Fruit fly (Drosophila melanogaster) whole organism, adult: ENCODE results near the gene CG42655.

ENCODE experiments used
- CG11617 ChIP-seq: fragments of 200-800 bp; sonication (Bioruptor generic); optimal IDR thresholded peaks from 2 replicates; lab custom pipeline; 2017; ENCODE audit warnings: mild to moderate bottlenecking, missing biosample characterization, missing genetic modification reagents, missing genetic modification characterization
- CG12768 ChIP-seq: fragments of 200-800 bp; sonication (Bioruptor generic); optimal IDR thresholded peaks from 2 replicates; lab custom pipeline; 2017; ENCODE audit warnings: missing biosample characterization, missing genetic modification characterization, mild to moderate bottlenecking, moderate library complexity, missing genetic modification reagents
- CG33017 ChIP-seq: fragments of 200-800 bp; sonication (Bioruptor generic); optimal IDR thresholded peaks from 2 replicates; lab custom pipeline; 2018; ENCODE audit warnings: missing biosample characterization, mild to moderate bottlenecking, missing genetic modification characterization, moderate library complexity
- CG5204 ChIP-seq: fragments of 200-800 bp; sonication (Bioruptor generic); optimal IDR thresholded peaks from 2 replicates; lab custom pipeline; 2016; ENCODE audit warnings: missing biosample characterization, missing genetic modification characterization
- CG7101 ChIP-seq: fragments of 200-800 bp; sonication (Bioruptor generic); optimal IDR thresholded peaks from 2 replicates; lab custom pipeline; 2018; ENCODE audit warnings: missing biosample characterization, mild to moderate bottlenecking, missing genetic modification characterization, moderate library complexity
- Clk ChIP-seq: fragments of 200-800 bp; sonication (Bioruptor generic); optimal IDR thresholded peaks from 2 replicates; lab custom pipeline; 2017; ENCODE audit warnings: missing biosample characterization, missing genetic modification characterization
- Mnt ChIP-seq: fragments of 200-800 bp; sonication (Bioruptor generic); optimal IDR thresholded peaks from 2 replicates; lab custom pipeline; 2016; ENCODE audit warnings: missing biosample characterization, mild to moderate bottlenecking, missing genetic modification characterization
- bab1 ChIP-seq: fragments of 200-800 bp; sonication (Bioruptor generic); optimal IDR thresholded peaks from 3 replicates; lab custom pipeline; 2019; ENCODE audit warnings: missing biosample characterization, mild to moderate bottlenecking, missing genetic modification characterization, moderate library complexity
- cic ChIP-seq: fragments of 200-800 bp; sonication (Bioruptor generic); optimal IDR thresholded peaks from 2 replicates; lab custom pipeline; 2017; ENCODE audit warnings: missing biosample characterization, mild to moderate bottlenecking, missing genetic modification characterization, moderate library complexity
- cnc ChIP-seq, 2 experiments: fragments of >200 bp; optimal IDR thresholded peaks; 2 replicates each; lab custom pipeline; 2017
- kay ChIP-seq: fragments of 200-800 bp; sonication (Bioruptor generic); peaks from one replicate; lab custom pipeline; 2016; ENCODE audit warnings: missing biosample characterization, missing genetic modification characterization, borderline replicate concordance

DNA sequence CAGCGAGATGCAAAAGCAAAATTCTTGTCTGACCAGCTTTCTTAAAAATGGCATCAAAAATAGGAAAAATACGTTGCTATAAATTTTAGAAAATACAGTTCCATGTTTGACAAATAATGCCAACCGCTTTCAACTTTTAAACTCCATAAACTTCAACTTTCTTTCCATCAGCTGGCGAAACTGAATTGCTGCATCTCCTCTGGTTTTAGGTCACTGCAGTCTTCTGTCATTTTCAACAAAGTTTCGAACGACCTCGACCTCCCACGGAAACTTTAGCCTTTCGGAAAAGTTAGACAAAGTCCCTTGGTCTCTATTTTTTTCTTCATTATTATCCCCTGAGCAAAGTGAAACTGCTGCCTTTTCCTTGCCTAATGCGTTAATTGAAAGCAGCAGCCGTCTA lies 2.2 kb upstream of the CG42655 start, which contains the start of gene CG42263:
- TF ChIP-seq CG11617 (GFP tag; lab: Kevin White, UChicago) (no peak), kay (GFP tag; lab: Kevin White, UChicago) (no peak), cnc (optimal IDR thresholded peaks at IDR 0.05; lab: Kevin White, UChicago) (no peak), CG7101 (tag; lab: Kevin White, UChicago) (no peak), cic (GFP tag; lab: Kevin White, UChicago) (no peak), CG5204 (no peak), Clk (GFP tag; lab: Kevin White, UChicago) (no peak), bab1 (no peak), Mnt (GFP tag; lab: Kevin White, UChicago) (no peak), CG33017 (tag; lab: Kevin White, UChicago) (no peak), CG12768 (GFP tag; lab: Kevin White, UChicago) (no peak)
